Worm (Caenorhabditis elegans): ENCODE measurements around the gene oac-14.

The oac-14 gene

ce11 chrX:10095145-10095544 lies 46.7 kb downstream of the oac-14 start, which contains the start of gene flp-2:
Gene flp-2 (minus strand): TSS chrX:10095245.
- TF ChIP-seq hlh-1 (tag; optimal IDR thresholded peaks at IDR 0.05) (no peak), nhr-2 (tag; optimal IDR thresholded peaks at IDR 0.05) (no peak), lin-13 (tag; optimal IDR thresholded peaks at IDR 0.05) (no peak), elt-3 (tag; optimal IDR thresholded peaks at IDR 0.05) (no peak), nhr-76 (tag; optimal IDR thresholded peaks at IDR 0.05) (no peak), unc-39 (tag; optimal IDR thresholded peaks at IDR 0.05) (no peak), ham-2 (GFP tag; optimal IDR thresholded peaks at IDR 0.05) (no peak), nhr-28 (tag; optimal IDR thresholded peaks at IDR 0.05) (no peak), ces-1 (GFP tag; optimal IDR thresholded peaks at IDR 0.05) (no peak), sem-2 (GFP tag; optimal IDR thresholded peaks at IDR 0.05) (no peak), zip-8 (tag; optimal IDR thresholded peaks at IDR 0.05) (no peak), nhr-12 (tag; optimal IDR thresholded peaks at IDR 0.05) (no peak), blmp-1 (tag; optimal IDR thresholded peaks at IDR 0.05) (no peak), mep-1 (tag; optimal IDR thresholded peaks at IDR 0.05) (no peak), tbx-8 (GFP tag; optimal IDR thresholded peaks at IDR 0.05) (no peak)

DNA sequence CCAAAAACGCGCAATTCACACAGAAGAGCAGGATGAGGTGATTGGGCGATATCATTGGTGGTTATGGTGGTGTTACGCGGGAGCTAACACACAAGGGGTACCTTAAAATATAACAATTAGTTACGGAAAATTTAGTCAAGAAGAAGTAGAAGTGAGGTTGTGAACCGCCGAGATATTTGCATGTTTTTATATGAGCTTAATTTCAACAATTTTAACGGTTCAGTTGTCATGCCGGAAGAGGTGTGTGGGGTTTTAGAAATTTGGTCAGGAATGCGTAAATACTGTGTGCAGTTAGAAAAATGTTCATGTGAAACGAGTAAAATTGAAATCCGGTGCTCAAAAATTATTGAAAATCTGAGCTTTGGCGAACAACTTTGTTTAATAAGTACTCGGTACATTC lies 48.9 kb downstream of the oac-14 start, which contains the start of gene flp-3:
flp-3 (minus strand) TSS at position 101 of the 400 bp plus-strand sequence.
- no peak for TF ChIP-seq ham-2 (GFP tag; optimal IDR thresholded peaks at IDR 0.05)
- TF ChIP-seq ztf-11 (tag; optimal IDR thresholded peaks at IDR 0.05): no peak
- TF ChIP-seq lin-32 (GFP tag; optimal IDR thresholded peaks at IDR 0.05): no peak
